Fruit fly (Drosophila melanogaster): ENCODE results near the gene CG12105.

CG12105 gene

DNA sequence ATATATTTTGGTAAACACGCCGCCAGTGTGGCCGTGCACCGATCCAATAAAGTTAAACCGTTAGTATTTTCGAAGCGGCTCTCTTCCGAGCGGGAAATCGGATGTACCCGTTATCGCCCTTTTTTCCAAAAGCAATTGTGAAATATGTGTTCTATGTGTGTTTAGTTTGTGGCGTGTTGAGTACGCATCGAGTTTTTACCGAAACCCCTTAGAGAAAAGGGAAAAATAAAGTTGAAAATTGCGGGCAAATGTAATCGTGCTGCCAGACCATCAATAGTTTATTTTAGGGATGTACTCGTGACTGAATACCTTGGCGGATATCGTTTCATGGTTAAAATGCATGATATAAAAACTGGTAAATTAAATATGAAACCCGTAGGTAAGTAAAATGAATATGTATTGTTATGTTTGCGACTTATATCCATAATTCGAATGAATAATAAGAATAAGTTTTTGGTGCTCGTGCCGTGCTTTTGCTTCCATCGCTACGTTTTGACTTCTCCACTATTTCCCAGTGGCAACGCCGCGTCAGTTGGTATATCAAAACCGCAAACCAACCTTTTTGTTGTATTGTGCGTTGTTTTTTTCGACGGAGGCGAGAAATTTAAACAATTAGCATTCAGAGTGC is 23.7 kb upstream of the CG12105 start, which contains the start of the genes Mettl2 and Bgb (continued):
- TF ChIP-seq CG6791 (GFP tag; IDR thresholded peaks at IDR 0.05; ENCODE audit: partially characterized antibody) (0 out of 3 replicates have a peak, but pooled peaks have one; percentile 16), CG13894 (tag; optimal IDR thresholded peaks at IDR 0.05) (peak; percentile 45), CG16815 (GFP tag; optimal IDR thresholded peaks at IDR 0.05) (peak; percentile 66), CG34376 (GFP tag; optimal IDR thresholded peaks at IDR 0.05) (peak; percentile 48), sug (tag; optimal IDR thresholded peaks at IDR 0.05) (peak; percentile 76), mirr (GFP tag; optimal IDR thresholded peaks at IDR 0.05) (peak; percentile 27), sd (tag; optimal IDR thresholded peaks at IDR 0.05) (no peak), sens-2 (GFP tag; IDR thresholded peaks at IDR 0.05) (no peak), vfl (GFP tag; optimal IDR thresholded peaks at IDR 0.05) (peak; percentile 47), CkIIα-i1 (GFP tag; IDR thresholded peaks at IDR 0.05) (no peak), CG18619 (GFP tag; optimal IDR thresholded peaks at IDR 0.05) (peak; percentile 56), CG5953 (GFP tag; IDR thresholded peaks at IDR 0.05) (no peak), dysf (GFP tag; IDR thresholded peaks at IDR 0.05) (peak; percentile 87), HLH54F (GFP tag; optimal IDR thresholded peaks at IDR 0.05) (peak; percentile 81), CG3065 (GFP tag; optimal IDR thresholded peaks at IDR 0.05) (peak; percentile 0), CG7987 (GFP tag; optimal IDR thresholded peaks at IDR 0.05) (no peak), CG12391 (tag; optimal IDR thresholded peaks at IDR 0.05) (peak; percentile 75), CG31441 (GFP tag; IDR thresholded peaks at IDR 0.05) (peak; percentile 74), Hr39 (optimal IDR thresholded peaks at IDR 0.05) (no peak), BtbVII (GFP tag; optimal IDR thresholded peaks at IDR 0.05) (peak; percentile 8), Rfx (GFP tag; IDR thresholded peaks at IDR 0.05) (peak; percentile 90), Dip2 (GFP tag; IDR thresholded peaks at IDR 0.05) (no peak), CG6175 (GFP tag; IDR thresholded peaks at IDR 0.05) (peak; percentile 61; the same call in 1 of the 3 replicates), CG8388 (GFP tag; optimal IDR thresholded peaks at IDR 0.05) (peak; percentile 60), zfh1 (GFP tag; IDR thresholded peaks at IDR 0.05) (peak; percentile 84), CG12236 (GFP tag; optimal IDR thresholded peaks at IDR 0.05) (peak; percentile 20), CG11695 (GFP tag; IDR thresholded peaks at IDR 0.05) (peak; percentile 81; the same call in 2 of the 3 replicates), HLHmδ (GFP tag; optimal IDR thresholded peaks at IDR 0.05) (no peak), Nf-YB (GFP tag; optimal IDR thresholded peaks at IDR 0.05) (peak; percentile 15), gsb-n (tag; optimal IDR thresholded peaks at IDR 0.05) (peak; percentile 49), Awh (GFP tag; IDR thresholded peaks at IDR 0.05) (peak; percentile 25; the same call in 1 of the 2 replicates), cato (GFP tag; optimal IDR thresholded peaks at IDR 0.05; ENCODE audit: borderline replicate concordance) (peak; percentile 66), nau (GFP tag; optimal IDR thresholded peaks at IDR 0.05) (no peak), Oli (tag; optimal IDR thresholded peaks at IDR 0.05) (peak; percentile 66), C15 (GFP tag; IDR thresholded peaks at IDR 0.05) (peak; percentile 46; the same call in 1 of the 3 replicates), NC2β (GFP tag; optimal IDR thresholded peaks at IDR 0.05) (peak; percentile 63), ken (GFP tag; IDR thresholded peaks at IDR 0.05) (peak; percentile 76), NC2α (GFP tag; optimal IDR thresholded peaks at IDR 0.05) (peak; percentile 23), nerfin-1 (tag; optimal IDR thresholded peaks at IDR 0.05) (peak; percentile 54), nom (GFP tag; optimal IDR thresholded peaks at IDR 0.05) (peak; percentile 9), Neu2 (GFP tag; optimal IDR thresholded peaks at IDR 0.05; ENCODE audit: borderline replicate concordance) (peak; percentile 43), Nf-YC (tag; optimal IDR thresholded peaks at IDR 0.05) (peak; percentile 62), CG17912 (GFP tag; optimal IDR thresholded peaks at IDR 0.05) (no peak), CG7556 (GFP tag; optimal IDR thresholded peaks at IDR 0.05) (peak; percentile 55), rib (GFP tag; IDR thresholded peaks at IDR 0.05) (peak; percentile 46; the same call in 1 of the 2 replicates), az2 (GFP tag; optimal IDR thresholded peaks at IDR 0.05) (peak; percentile 72), CG14710 (tag; optimal IDR thresholded peaks at IDR 0.05) (peak; percentile 89), Sry-δ (GFP tag; optimal IDR thresholded peaks at IDR 0.05) (peak; percentile 96), bsh (GFP tag; optimal IDR thresholded peaks at IDR 0.05) (peak in 1 of 2 experiments; percentile 67), CG2712 (tag; optimal IDR thresholded peaks at IDR 0.05) (peak; percentile 77)
